Worm (Caenorhabditis elegans) whole organism, L1 larva: ENCODE results near the gene F09E10.7.

Experiments
- C16A3.4 ChIP-seq: fragments of 150-350 bp; optimal IDR thresholded peaks from 2 replicates; lab custom pipeline; 2014; ENCODE audit warnings: missing biosample characterization, missing genetic modification characterization
- C34B4.2 ChIP-seq: sonication (generic microtip); optimal IDR thresholded peaks from 2 replicates; lab custom pipeline; 2017; ENCODE audit warnings: mild to moderate bottlenecking, missing genetic modification characterization, missing compliant biosample characterization
- Y116A8C.19 ChIP-seq: sonication (generic microtip); optimal IDR thresholded peaks from 2 replicates; lab custom pipeline; 2016; ENCODE audit warnings: missing compliant biosample characterization, missing genetic modification characterization, borderline replicate concordance
- aly-2 ChIP-seq: fragments of 150-350 bp; optimal IDR thresholded peaks from 2 replicates; lab custom pipeline; 2014; ENCODE audit warnings: missing biosample characterization, missing genetic modification characterization
- ama-1 ChIP-seq: fragments of 150-350 bp; optimal IDR thresholded peaks from 2 replicates; lab custom pipeline; 2014
- blmp-1 ChIP-seq: fragments of 150-350 bp; optimal IDR thresholded peaks from 2 replicates; lab custom pipeline; 2014; ENCODE audit warnings: missing biosample characterization, missing genetic modification characterization
- ceh-63 ChIP-seq: fragments of 200-800 bp; sonication (Bioruptor generic); optimal IDR thresholded peaks from 2 replicates; lab custom pipeline; 2018; ENCODE audit warnings: mild to moderate bottlenecking, missing genetic modification characterization, missing compliant biosample characterization
- ceh-8 ChIP-seq: fragments of 200-800 bp; sonication (Bioruptor generic); optimal IDR thresholded peaks from 2 replicates; lab custom pipeline; 2018; ENCODE audit warnings: mild to moderate bottlenecking, missing genetic modification characterization, moderate library complexity, missing compliant biosample characterization
- ceh-82 ChIP-seq, 3 experiments: fragments of 150-350 bp in 1 of 3; sonication (generic microtip) in 2 of 3; optimal IDR thresholded peaks; 2 replicates each; lab custom pipeline; 2014 to 2017; ENCODE audit warnings: missing biosample characterization in 3 of 3, missing genetic modification characterization in 3 of 3
- ceh-88 ChIP-seq: fragments of 200-800 bp; sonication (Bioruptor generic); IDR thresholded peaks from 2 replicates; pipeline ENCODE4 v1.3.6; 2022; ENCODE audit warnings: missing genetic modification characterization, missing compliant biosample characterization
- ces-1 ChIP-seq: fragments of 150-350 bp; optimal IDR thresholded peaks from 2 replicates; lab custom pipeline; 2014; ENCODE audit warnings: missing biosample characterization, missing genetic modification reagents, missing genetic modification characterization
- dpl-1 ChIP-seq, 3 experiments: fragments of 150-350 bp in 2 of 3; sonication (generic microtip) in 1 of 3; optimal IDR thresholded peaks; 2 replicates each; lab custom pipeline; 2014 to 2017; ENCODE audit warnings: missing biosample characterization in 3 of 3, missing genetic modification characterization in 3 of 3, missing genetic modification reagents in 3 of 3
- dsc-1 ChIP-seq: sonication (generic microtip); optimal IDR thresholded peaks from 2 replicates; lab custom pipeline; 2016; ENCODE audit warnings: mild to moderate bottlenecking, missing genetic modification characterization, missing compliant biosample characterization
- efl-1 ChIP-seq, 4 experiments: fragments of 150-350 bp; optimal IDR thresholded peaks in 3 of 4; peaks in 1 of 4; 1 replicate in 1 of 4; 2 replicates in 3 of 4; lab custom pipeline; 2014; ENCODE audit warnings: missing biosample characterization in 2 of 4, missing genetic modification characterization in 2 of 4, missing genetic modification reagents in 2 of 4
- efl-3 ChIP-seq: fragments of 200-800 bp; sonication (Bioruptor generic); optimal IDR thresholded peaks from 2 replicates; lab custom pipeline; 2018; ENCODE audit warnings: mild to moderate bottlenecking, missing genetic modification characterization, missing compliant biosample characterization
- elt-3 ChIP-seq, 6 experiments: fragments of 150-350 bp in 1 of 6; sonication (generic microtip); optimal IDR thresholded peaks; 2 replicates each; lab custom pipeline; 2017 to 2018; ENCODE audit warnings: missing biosample characterization in 6 of 6, missing genetic modification characterization in 6 of 6, inconsistent platforms in 1 of 6
- ets-5 ChIP-seq: fragments of 200-800 bp; sonication (Bioruptor generic); IDR thresholded peaks from 2 replicates; pipeline ENCODE4 v1.3.6; 2022; ENCODE audit warnings: missing genetic modification characterization, missing compliant biosample characterization
- fkh-10 ChIP-seq: sonication (generic microtip); optimal IDR thresholded peaks from 2 replicates; lab custom pipeline; 2017; ENCODE audit warnings: missing biosample characterization, missing genetic modification reagents, missing genetic modification characterization
- fkh-4 ChIP-seq: sonication (generic microtip); optimal IDR thresholded peaks from 2 replicates; lab custom pipeline; 2016; ENCODE audit warnings: missing compliant biosample characterization, missing genetic modification characterization, borderline replicate concordance
- grh-1 ChIP-seq: fragments of 200-800 bp; sonication (Bioruptor generic); IDR thresholded peaks from 2 replicates; pipeline ENCODE4 v1.3.6; 2022; ENCODE audit warnings: missing genetic modification reagents, missing genetic modification characterization, missing compliant biosample characterization
- hpl-2 ChIP-seq: fragments of 150-350 bp; optimal IDR thresholded peaks from 2 replicates; lab custom pipeline; 2014; ENCODE audit warnings: missing biosample characterization, missing genetic modification reagents, missing genetic modification characterization
- irx-1 ChIP-seq: sonication (generic microtip); optimal IDR thresholded peaks from 2 replicates; lab custom pipeline; 2016; ENCODE audit warnings: missing genetic modification characterization, missing compliant biosample characterization
- isw-1 ChIP-seq: fragments of 200-800 bp; sonication (Bioruptor generic); IDR thresholded peaks from 2 replicates; pipeline ENCODE4 v1.3.6; 2022; ENCODE audit warnings: missing genetic modification characterization, missing compliant biosample characterization
- lin-14 ChIP-seq: fragments of 200-800 bp; sonication (Bioruptor generic); optimal IDR thresholded peaks from 2 replicates; lab custom pipeline; 2018; ENCODE audit warnings: mild to moderate bottlenecking, missing genetic modification characterization, moderate library complexity, missing compliant biosample characterization
- lsy-2 ChIP-seq, 2 experiments: fragments of 150-350 bp; optimal IDR thresholded peaks; 2 replicates each; lab custom pipeline; 2014; ENCODE audit warnings: missing biosample characterization in 2 of 2, missing genetic modification characterization in 2 of 2
- mab-9 ChIP-seq: fragments of 200-800 bp; sonication (Bioruptor generic); IDR thresholded peaks from 2 replicates; pipeline ENCODE4 v1.3.6; 2022; ENCODE audit warnings: missing genetic modification reagents, missing genetic modification characterization, missing compliant biosample characterization
- mef-2 ChIP-seq: fragments of 150-350 bp; optimal IDR thresholded peaks from 2 replicates; lab custom pipeline; 2014; ENCODE audit warnings: missing biosample characterization, missing genetic modification characterization
- nhr-11 ChIP-seq: fragments of 150-350 bp; optimal IDR thresholded peaks from 2 replicates; lab custom pipeline; 2014; ENCODE audit warnings: missing biosample characterization, missing genetic modification characterization
- nhr-12 ChIP-seq: sonication (generic microtip); optimal IDR thresholded peaks from 2 replicates; lab custom pipeline; 2017; ENCODE audit warnings: missing biosample characterization, missing genetic modification characterization
- nhr-19 ChIP-seq: fragments of 200-800 bp; sonication (Bioruptor generic); conservative IDR thresholded peaks from 2 replicates; pipeline ENCODE4 v1.3.6; 2022; ENCODE audit warnings: missing genetic modification characterization, missing compliant biosample characterization
- nhr-237 ChIP-seq: fragments of 150-350 bp; optimal IDR thresholded peaks from 2 replicates; lab custom pipeline; 2014; ENCODE audit warnings: missing biosample characterization, missing genetic modification characterization
- nhr-47 ChIP-seq: sonication (generic microtip); optimal IDR thresholded peaks from 2 replicates; lab custom pipeline; 2016; ENCODE audit warnings: mild to moderate bottlenecking, missing genetic modification characterization, moderate library complexity, missing compliant biosample characterization
- nhr-71 ChIP-seq: sonication (generic microtip); optimal IDR thresholded peaks from 2 replicates; lab custom pipeline; 2016; ENCODE audit warnings: mild to moderate bottlenecking, missing genetic modification characterization, moderate library complexity, missing compliant biosample characterization
- nhr-76 ChIP-seq: sonication (generic microtip); optimal IDR thresholded peaks from 2 replicates; lab custom pipeline; 2017; ENCODE audit warnings: missing biosample characterization, missing genetic modification characterization
- nhr-85 ChIP-seq: sonication (generic microtip); peaks from one replicate; lab custom pipeline; 2016; ENCODE audit warnings: missing genetic modification characterization, inconsistent platforms, missing compliant biosample characterization
- nhr-90 ChIP-seq: sonication (generic microtip); optimal IDR thresholded peaks from 2 replicates; lab custom pipeline; 2016; ENCODE audit warnings: mild to moderate bottlenecking, missing genetic modification characterization, missing compliant biosample characterization; ENCODE audit not compliant: poor library complexity
- pag-3 ChIP-seq: sonication (generic microtip); optimal IDR thresholded peaks from 2 replicates; lab custom pipeline; 2017; ENCODE audit warnings: missing genetic modification characterization, mild to moderate bottlenecking, missing compliant biosample characterization, antibody characterized with exemption, borderline replicate concordance; ENCODE audit not compliant: insufficient read depth
- rnt-1 ChIP-seq: sonication (generic microtip); optimal IDR thresholded peaks from 2 replicates; lab custom pipeline; 2016; ENCODE audit warnings: mild to moderate bottlenecking, missing genetic modification characterization, moderate library complexity, missing compliant biosample characterization
- skn-1 ChIP-seq: fragments of 150-350 bp; optimal IDR thresholded peaks from 2 replicates; lab custom pipeline; 2014; ENCODE audit warnings: missing biosample characterization, missing genetic modification characterization
- snpc-4 ChIP-seq: fragments of 150-350 bp; optimal IDR thresholded peaks from 2 replicates; lab custom pipeline; 2014; ENCODE audit warnings: missing biosample characterization, missing genetic modification characterization
- snu-23 ChIP-seq: sonication (generic microtip); optimal IDR thresholded peaks from 2 replicates; lab custom pipeline; 2016; ENCODE audit warnings: missing genetic modification characterization, missing compliant biosample characterization
- sox-4 ChIP-seq: sonication (generic microtip); optimal IDR thresholded peaks from 2 replicates; lab custom pipeline; 2016; ENCODE audit warnings: missing genetic modification characterization, missing compliant biosample characterization
- sptf-1 ChIP-seq: fragments of 150-350 bp; optimal IDR thresholded peaks from 2 replicates; lab custom pipeline; 2014; ENCODE audit warnings: missing biosample characterization, missing genetic modification characterization
- swsn-7 ChIP-seq: sonication (generic microtip); optimal IDR thresholded peaks from 2 replicates; lab custom pipeline; 2016; ENCODE audit warnings: missing genetic modification characterization, missing compliant biosample characterization
- tlp-1 ChIP-seq: fragments of 150-350 bp; optimal IDR thresholded peaks from 2 replicates; lab custom pipeline; 2014; ENCODE audit warnings: missing biosample characterization, missing genetic modification characterization
- unc-62 ChIP-seq: fragments of 150-350 bp; optimal IDR thresholded peaks from 2 replicates; lab custom pipeline; 2014; ENCODE audit warnings: missing biosample characterization, missing genetic modification reagents, missing genetic modification characterization
- vab-15 ChIP-seq: sonication (generic microtip); optimal IDR thresholded peaks from 2 replicates; lab custom pipeline; 2017; ENCODE audit warnings: missing genotype, mild to moderate bottlenecking, missing genetic modification characterization, missing compliant biosample characterization
- xbp-1 ChIP-seq: sonication (generic microtip); optimal IDR thresholded peaks from 2 replicates; lab custom pipeline; 2016; ENCODE audit warnings: missing genetic modification characterization, missing compliant biosample characterization
- zag-1 ChIP-seq: fragments of 150-350 bp; optimal IDR thresholded peaks from 2 replicates; lab custom pipeline; 2014; ENCODE audit warnings: missing biosample characterization, missing genetic modification characterization

F09E10.7 gene

DNA sequence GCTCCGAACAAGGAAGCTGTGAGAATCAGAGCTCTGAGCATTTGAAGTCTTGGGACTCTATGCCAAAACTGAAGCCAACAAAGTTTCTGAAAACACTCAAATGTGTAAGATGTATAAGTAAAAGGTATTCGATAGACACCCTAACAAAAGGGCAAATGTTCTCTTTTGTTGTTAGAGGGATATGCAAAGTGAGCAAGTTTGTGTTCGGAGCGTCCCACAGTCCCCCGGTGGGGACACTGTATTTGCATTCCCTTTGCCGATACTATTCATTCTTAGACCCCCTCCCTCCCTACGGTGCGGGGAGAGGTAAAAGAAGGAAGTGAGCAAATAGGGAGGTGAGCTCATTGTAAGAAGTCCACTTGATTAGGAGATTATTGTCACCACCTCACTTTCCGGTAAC is 4.1 kb downstream of the F09E10.7 start, which contains the start of gene F09E10.6:
Gene F09E10.6 (minus strand): TSS at position 101 of the 400 bp plus-strand sequence.
- no peak for TF ChIP-seq ceh-8
- TF ChIP-seq nhr-76 (tag; lab: Kevin White, UChicago): no peak
- TF ChIP-seq dsc-1 (tag; lab: Kevin White, UChicago): no peak
- TF ChIP-seq nhr-12 (tag; lab: Kevin White, UChicago): no peak
- TF ChIP-seq aly-2 (tag; lab: Kevin White, UChicago): no peak
- no peak for TF ChIP-seq C16A3.4 (tag; lab: Kevin White, UChicago)
- TF ChIP-seq C34B4.2 (tag; lab: Kevin White, UChicago): no peak
- no peak for TF ChIP-seq irx-1
- no peak for TF ChIP-seq Y116A8C.19 (tag; lab: Kevin White, UChicago)
- TF ChIP-seq sptf-1: no peak
- no peak for TF ChIP-seq swsn-7
- no peak for TF ChIP-seq nhr-19 (GFP tag; lab: Robert Waterston, UW)
- TF ChIP-seq pag-3 (tag; lab: Kevin White, UChicago): no peak
- TF ChIP-seq fkh-10 (GFP tag; lab: Kevin White, UChicago): no peak
- no peak for TF ChIP-seq vab-15
- no peak for TF ChIP-seq blmp-1
- TF ChIP-seq ceh-88 (GFP tag; lab: Robert Waterston, UW): no peak
- no peak for TF ChIP-seq unc-62 (GFP tag; lab: Kevin White, UChicago)

DNA sequence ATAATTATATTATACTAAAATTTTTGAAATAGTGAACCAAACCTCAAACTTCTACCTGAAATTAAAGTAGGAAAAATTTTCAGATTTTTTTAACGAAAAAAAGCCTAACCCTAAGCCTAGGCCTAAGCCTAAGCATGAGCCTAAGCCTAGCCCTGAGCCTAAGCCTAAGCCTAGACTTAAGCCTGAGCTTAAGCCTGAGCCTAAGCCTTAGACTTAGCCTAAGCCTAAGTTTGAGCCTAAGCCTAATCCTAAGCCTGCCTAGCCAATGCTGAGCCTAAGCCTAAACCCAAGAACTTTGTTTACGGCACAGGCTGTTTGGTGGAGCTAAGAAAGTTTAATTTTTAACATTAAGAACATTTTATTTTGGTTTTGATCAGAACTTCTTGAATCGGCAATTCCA is 5.7 kb downstream of the F09E10.7 start:
- TF ChIP-seq ama-1 (no peak), zag-1 (tag; lab: Kevin White, UChicago) (no peak), sox-4 (tag; lab: Kevin White, UChicago) (no peak), fkh-4 (no peak), ceh-63 (no peak), Y116A8C.19 (tag; lab: Kevin White, UChicago) (no peak), nhr-19 (GFP tag; lab: Robert Waterston, UW) (no peak), mef-2 (no peak), blmp-1 (no peak), ces-1 (GFP tag; lab: Kevin White, UChicago) (no peak), lin-14 (GFP tag; lab: Kevin White, UChicago) (no peak), dpl-1 (GFP tag; optimal IDR thresholded peaks at IDR 0.05; lab: Kevin White, UChicago) (no peak), ceh-82 (tag; optimal IDR thresholded peaks at IDR 0.05; lab: Kevin White, UChicago) (no peak), elt-3 (tag; optimal IDR thresholded peaks at IDR 0.05; lab: Kevin White, UChicago) (no peak), mab-9 (GFP tag; lab: Robert Waterston, UW) (no peak), grh-1 (no peak), nhr-85 (tag; lab: Kevin White, UChicago) (no peak), skn-1 (no peak), lsy-2 (tag; optimal IDR thresholded peaks at IDR 0.05; lab: Kevin White, UChicago) (no peak), snpc-4 (tag; lab: Kevin White, UChicago) (no peak)

- no peak for TF ChIP-seq snpc-4 (tag; lab: Kevin White, UChicago)
- TF ChIP-seq aly-2 (tag; lab: Kevin White, UChicago): no peak
- TF ChIP-seq hpl-2 (GFP tag; lab: Kevin White, UChicago): no peak
- TF ChIP-seq nhr-11 (tag; lab: Kevin White, UChicago): no peak
- TF ChIP-seq ets-5 (GFP tag; lab: Robert Waterston, UW): no peak
- no peak for TF ChIP-seq dpl-1 (GFP tag; optimal IDR thresholded peaks at IDR 0.05; lab: Kevin White, UChicago)
Measured at ce11 chrX:1494256-1494655, 7.4 kb downstream of the F09E10.7 start, which contains the start of gene F09E10.5. TSS of gene F09E10.5 (minus strand) at chrX:1494356.

- TF ChIP-seq aly-2 (tag; lab: Kevin White, UChicago) (no peak), ceh-82 (tag; optimal IDR thresholded peaks at IDR 0.05; lab: Kevin White, UChicago) (peak in 1 of 3 experiments; percentile 3), skn-1 (peak; percentile 23), nhr-11 (tag; lab: Kevin White, UChicago) (no peak), nhr-90 (tag; lab: Kevin White, UChicago) (peak; percentile 39), nhr-47 (peak; percentile 58), xbp-1 (tag; lab: Kevin White, UChicago) (no peak), nhr-71 (tag; lab: Kevin White, UChicago) (peak; percentile 7), efl-3 (GFP tag; lab: Kevin White, UChicago) (no peak), tlp-1 (tag; lab: Kevin White, UChicago) (no peak), snu-23 (GFP tag; lab: Kevin White, UChicago) (peak; percentile 51), nhr-237 (tag; lab: Kevin White, UChicago) (no peak), isw-1 (GFP tag; lab: Robert Waterston, UW) (no peak), rnt-1 (tag; lab: Kevin White, UChicago) (peak; percentile 13), efl-1 (optimal IDR thresholded peaks at IDR 0.05; lab: Kevin White, UChicago) (no peak), efl-1 (GFP tag; optimal IDR thresholded peaks at IDR 0.05 in 1 of 2; lab: Kevin White, UChicago) (peak in 1 of 2 experiments; percentile 27)
Measured at ce11 chrX:1492174-1492573, 9.5 kb downstream of the F09E10.7 start.
